Worm (Caenorhabditis elegans) whole organism, L1 larva: ENCODE results near the gene ZK1320.13.

Source experiments
- C04F5.9 ChIP-seq: sonication (generic microtip); optimal IDR thresholded peaks from 2 replicates; lab custom pipeline; 2016; ENCODE audit warnings: missing genetic modification characterization, missing compliant biosample characterization
- C16A3.4 ChIP-seq: fragments of 150-350 bp; optimal IDR thresholded peaks from 2 replicates; lab custom pipeline; 2014; ENCODE audit warnings: missing biosample characterization, missing genetic modification characterization
- F16B12.6 ChIP-seq: fragments of 150-350 bp; optimal IDR thresholded peaks from 2 replicates; lab custom pipeline; 2014; ENCODE audit warnings: missing biosample characterization, missing genetic modification characterization
- Y116A8C.19 ChIP-seq: sonication (generic microtip); optimal IDR thresholded peaks from 2 replicates; lab custom pipeline; 2016; ENCODE audit warnings: missing compliant biosample characterization, missing genetic modification characterization, borderline replicate concordance
- alr-1 ChIP-seq: fragments of 200-800 bp; sonication (Bioruptor generic); optimal IDR thresholded peaks from 2 replicates; lab custom pipeline; 2018; ENCODE audit warnings: borderline replicate concordance, mild to moderate bottlenecking, missing genetic modification characterization, missing compliant biosample characterization
- blmp-1 ChIP-seq: fragments of 150-350 bp; optimal IDR thresholded peaks from 2 replicates; lab custom pipeline; 2014; ENCODE audit warnings: missing biosample characterization, missing genetic modification characterization
- ceh-63 ChIP-seq: fragments of 200-800 bp; sonication (Bioruptor generic); optimal IDR thresholded peaks from 2 replicates; lab custom pipeline; 2018; ENCODE audit warnings: mild to moderate bottlenecking, missing genetic modification characterization, missing compliant biosample characterization
- ceh-8 ChIP-seq: fragments of 200-800 bp; sonication (Bioruptor generic); optimal IDR thresholded peaks from 2 replicates; lab custom pipeline; 2018; ENCODE audit warnings: mild to moderate bottlenecking, missing genetic modification characterization, moderate library complexity, missing compliant biosample characterization
- ceh-90 ChIP-seq: sonication (generic microtip); optimal IDR thresholded peaks from 2 replicates; lab custom pipeline; 2016; ENCODE audit warnings: missing genetic modification characterization, missing compliant biosample characterization
- dpl-1 ChIP-seq, 3 experiments: fragments of 150-350 bp in 2 of 3; sonication (generic microtip) in 1 of 3; optimal IDR thresholded peaks; 2 replicates each; lab custom pipeline; 2014 to 2017; ENCODE audit warnings: missing biosample characterization in 3 of 3, missing genetic modification characterization in 3 of 3, missing genetic modification reagents in 3 of 3
- efl-1 ChIP-seq, 4 experiments: fragments of 150-350 bp; optimal IDR thresholded peaks in 3 of 4; peaks in 1 of 4; 1 replicate in 1 of 4; 2 replicates in 3 of 4; lab custom pipeline; 2014; ENCODE audit warnings: missing biosample characterization in 2 of 4, missing genetic modification characterization in 2 of 4, missing genetic modification reagents in 2 of 4
- egl-13 ChIP-seq: sonication (generic microtip); optimal IDR thresholded peaks from 2 replicates; lab custom pipeline; 2016; ENCODE audit warnings: missing genotype, missing genetic modification reagents, missing genetic modification characterization, missing compliant biosample characterization
- egl-27 ChIP-seq, 2 experiments: fragments of 150-350 bp in 1 of 2; sonication (generic microtip); optimal IDR thresholded peaks; 3 replicates each; lab custom pipeline; 2017 to 2018; ENCODE audit warnings: missing biosample characterization in 2 of 2, missing genetic modification characterization in 2 of 2, missing genetic modification reagents in 2 of 2
- elt-3 ChIP-seq, 6 experiments: fragments of 150-350 bp in 1 of 6; sonication (generic microtip); optimal IDR thresholded peaks; 2 replicates each; lab custom pipeline; 2017 to 2018; ENCODE audit warnings: missing biosample characterization in 6 of 6, missing genetic modification characterization in 6 of 6, inconsistent platforms in 1 of 6
- ets-5 ChIP-seq: fragments of 200-800 bp; sonication (Bioruptor generic); IDR thresholded peaks from 2 replicates; pipeline ENCODE4 v1.3.6; 2022; ENCODE audit warnings: missing genetic modification characterization, missing compliant biosample characterization
- fos-1 ChIP-seq: fragments of 150-350 bp; optimal IDR thresholded peaks from 2 replicates; lab custom pipeline; 2014; ENCODE audit warnings: missing biosample characterization, missing genetic modification characterization
- grh-1 ChIP-seq: fragments of 200-800 bp; sonication (Bioruptor generic); IDR thresholded peaks from 2 replicates; pipeline ENCODE4 v1.3.6; 2022; ENCODE audit warnings: missing genetic modification reagents, missing genetic modification characterization, missing compliant biosample characterization
- isw-1 ChIP-seq: fragments of 200-800 bp; sonication (Bioruptor generic); IDR thresholded peaks from 2 replicates; pipeline ENCODE4 v1.3.6; 2022; ENCODE audit warnings: missing genetic modification characterization, missing compliant biosample characterization
- lin-14 ChIP-seq: fragments of 200-800 bp; sonication (Bioruptor generic); optimal IDR thresholded peaks from 2 replicates; lab custom pipeline; 2018; ENCODE audit warnings: mild to moderate bottlenecking, missing genetic modification characterization, moderate library complexity, missing compliant biosample characterization
- lin-35 ChIP-seq, 2 experiments: fragments of 150-350 bp; optimal IDR thresholded peaks; 2 replicates each; lab custom pipeline; 2014; ENCODE audit warnings: missing biosample characterization in 2 of 2, missing genetic modification characterization in 2 of 2, missing genetic modification reagents in 2 of 2
- lir-3 ChIP-seq: sonication (generic microtip); optimal IDR thresholded peaks from 2 replicates; lab custom pipeline; 2016; ENCODE audit warnings: mild to moderate bottlenecking, missing genetic modification characterization, moderate library complexity, missing compliant biosample characterization; ENCODE audit not compliant: poor library complexity
- lsy-2 ChIP-seq, 2 experiments: fragments of 150-350 bp; optimal IDR thresholded peaks; 2 replicates each; lab custom pipeline; 2014; ENCODE audit warnings: missing biosample characterization in 2 of 2, missing genetic modification characterization in 2 of 2
- mab-9 ChIP-seq: fragments of 200-800 bp; sonication (Bioruptor generic); IDR thresholded peaks from 2 replicates; pipeline ENCODE4 v1.3.6; 2022; ENCODE audit warnings: missing genetic modification reagents, missing genetic modification characterization, missing compliant biosample characterization
- mdl-1 ChIP-seq, 2 experiments: fragments of 150-350 bp; optimal IDR thresholded peaks; 2 replicates each; lab custom pipeline; 2014 to 2017; ENCODE audit warnings: missing biosample characterization in 2 of 2, missing genetic modification characterization in 2 of 2, inconsistent platforms in 1 of 2
- mef-2 ChIP-seq: fragments of 150-350 bp; optimal IDR thresholded peaks from 2 replicates; lab custom pipeline; 2014; ENCODE audit warnings: missing biosample characterization, missing genetic modification characterization
- mep-1 ChIP-seq: fragments of 150-350 bp; optimal IDR thresholded peaks from 2 replicates; lab custom pipeline; 2014; ENCODE audit warnings: missing biosample characterization, missing genetic modification characterization
- nhr-11 ChIP-seq: fragments of 150-350 bp; optimal IDR thresholded peaks from 2 replicates; lab custom pipeline; 2014; ENCODE audit warnings: missing biosample characterization, missing genetic modification characterization
- nhr-12 ChIP-seq: sonication (generic microtip); optimal IDR thresholded peaks from 2 replicates; lab custom pipeline; 2017; ENCODE audit warnings: missing biosample characterization, missing genetic modification characterization
- nhr-19 ChIP-seq: fragments of 200-800 bp; sonication (Bioruptor generic); conservative IDR thresholded peaks from 2 replicates; pipeline ENCODE4 v1.3.6; 2022; ENCODE audit warnings: missing genetic modification characterization, missing compliant biosample characterization
- nhr-20 ChIP-seq: sonication (generic microtip); optimal IDR thresholded peaks from 2 replicates; lab custom pipeline; 2016; ENCODE audit warnings: mild to moderate bottlenecking, missing genetic modification characterization, missing compliant biosample characterization
- nhr-237 ChIP-seq: fragments of 150-350 bp; optimal IDR thresholded peaks from 2 replicates; lab custom pipeline; 2014; ENCODE audit warnings: missing biosample characterization, missing genetic modification characterization
- nhr-28 ChIP-seq: fragments of 150-350 bp; optimal IDR thresholded peaks from 2 replicates; lab custom pipeline; 2014; ENCODE audit warnings: missing biosample characterization, missing genetic modification characterization
- nhr-47 ChIP-seq: sonication (generic microtip); optimal IDR thresholded peaks from 2 replicates; lab custom pipeline; 2016; ENCODE audit warnings: mild to moderate bottlenecking, missing genetic modification characterization, moderate library complexity, missing compliant biosample characterization
- nhr-71 ChIP-seq: sonication (generic microtip); optimal IDR thresholded peaks from 2 replicates; lab custom pipeline; 2016; ENCODE audit warnings: mild to moderate bottlenecking, missing genetic modification characterization, moderate library complexity, missing compliant biosample characterization
- nhr-76 ChIP-seq: sonication (generic microtip); optimal IDR thresholded peaks from 2 replicates; lab custom pipeline; 2017; ENCODE audit warnings: missing biosample characterization, missing genetic modification characterization
- nhr-77 ChIP-seq: fragments of 150-350 bp; optimal IDR thresholded peaks from 2 replicates; lab custom pipeline; 2014; ENCODE audit warnings: missing biosample characterization, missing genetic modification characterization
- nhr-85 ChIP-seq: sonication (generic microtip); peaks from one replicate; lab custom pipeline; 2016; ENCODE audit warnings: missing genetic modification characterization, inconsistent platforms, missing compliant biosample characterization
- nhr-90 ChIP-seq: sonication (generic microtip); optimal IDR thresholded peaks from 2 replicates; lab custom pipeline; 2016; ENCODE audit warnings: mild to moderate bottlenecking, missing genetic modification characterization, missing compliant biosample characterization; ENCODE audit not compliant: poor library complexity
- pag-3 ChIP-seq: sonication (generic microtip); optimal IDR thresholded peaks from 2 replicates; lab custom pipeline; 2017; ENCODE audit warnings: missing genetic modification characterization, mild to moderate bottlenecking, missing compliant biosample characterization, antibody characterized with exemption, borderline replicate concordance; ENCODE audit not compliant: insufficient read depth
- pax-3 ChIP-seq: fragments of 200-800 bp; sonication (Bioruptor generic); optimal IDR thresholded peaks from 2 replicates; lab custom pipeline; 2018; ENCODE audit warnings: mild to moderate bottlenecking, missing genetic modification characterization, moderate library complexity, missing compliant biosample characterization
- pqm-1 ChIP-seq: sonication (generic microtip); optimal IDR thresholded peaks from 3 replicates; lab custom pipeline; 2017; ENCODE audit warnings: missing biosample characterization, missing genetic modification characterization
- snu-23 ChIP-seq: sonication (generic microtip); optimal IDR thresholded peaks from 2 replicates; lab custom pipeline; 2016; ENCODE audit warnings: missing genetic modification characterization, missing compliant biosample characterization
- sptf-1 ChIP-seq: fragments of 150-350 bp; optimal IDR thresholded peaks from 2 replicates; lab custom pipeline; 2014; ENCODE audit warnings: missing biosample characterization, missing genetic modification characterization
- sup-37 ChIP-seq: fragments of 200-800 bp; sonication (Bioruptor generic); optimal IDR thresholded peaks from 2 replicates; lab custom pipeline; 2018; ENCODE audit warnings: mild to moderate bottlenecking, missing genetic modification characterization, missing compliant biosample characterization
- swsn-7 ChIP-seq: sonication (generic microtip); optimal IDR thresholded peaks from 2 replicates; lab custom pipeline; 2016; ENCODE audit warnings: missing genetic modification characterization, missing compliant biosample characterization
- tbx-2 ChIP-seq: sonication (generic microtip); optimal IDR thresholded peaks from 2 replicates; lab custom pipeline; 2016; ENCODE audit warnings: missing genetic modification characterization, missing compliant biosample characterization
- unc-30 ChIP-seq: sonication (generic microtip); optimal IDR thresholded peaks from 2 replicates; lab custom pipeline; 2017; ENCODE audit warnings: missing biosample characterization, missing genetic modification characterization
- ztf-11 ChIP-seq, 2 experiments: sonication (generic microtip); optimal IDR thresholded peaks; 2 replicates each; lab custom pipeline; 2016 to 2017; ENCODE audit warnings: missing genetic modification characterization in 2 of 2, missing biosample characterization in 1 of 2, missing compliant biosample characterization in 1 of 2

ZK1320.13 gene

ce11 chrII:9706207-9706606 lies 25.6 kb downstream of the ZK1320.13 start, which contains the start of gene Y53C12A.3 (continued):
- no peak for TF ChIP-seq pax-3
- TF ChIP-seq nhr-47 (tag; lab: Kevin White, UChicago), result peak; percentile 38
- peak; percentile 38 for TF ChIP-seq lin-14
- peak; percentile 47 for TF ChIP-seq nhr-20 (tag; lab: Kevin White, UChicago)
- no peak for TF ChIP-seq alr-1
- TF ChIP-seq egl-13, result no peak
- no peak for TF ChIP-seq mab-9 (GFP tag; lab: Robert Waterston, UW)
- no peak for TF ChIP-seq nhr-28 (tag; lab: Kevin White, UChicago)
- TF ChIP-seq ceh-63, result no peak
- peak; percentile 71 for TF ChIP-seq C16A3.4 (tag; lab: Kevin White, UChicago)
- no peak for TF ChIP-seq grh-1 (GFP tag; lab: Robert Waterston, UW)
- TF ChIP-seq sptf-1, result no peak
- TF ChIP-seq C04F5.9, result no peak
- no peak for TF ChIP-seq pqm-1 (tag; lab: Kevin White, UChicago)
- no peak for TF ChIP-seq pag-3 (tag; lab: Kevin White, UChicago)
- TF ChIP-seq nhr-11 (tag; lab: Kevin White, UChicago), result no peak
- no peak for TF ChIP-seq ets-5 (GFP tag; lab: Robert Waterston, UW)
- TF ChIP-seq swsn-7 (tag; lab: Kevin White, UChicago), result no peak
- no peak for TF ChIP-seq nhr-12 (tag; lab: Kevin White, UChicago)
- no peak for TF ChIP-seq lir-3
- TF ChIP-seq nhr-19 (GFP tag; lab: Robert Waterston, UW), result no peak
- TF ChIP-seq nhr-90 (tag; lab: Kevin White, UChicago), result no peak
- no peak for TF ChIP-seq mef-2
- peak; percentile 82 to 94 (median 90) for TF ChIP-seq dpl-1 (GFP tag; optimal IDR thresholded peaks at IDR 0.05; lab: Kevin White, UChicago)
- no peak for TF ChIP-seq sup-37
- no peak for TF ChIP-seq nhr-85
- TF ChIP-seq tbx-2 (tag; lab: Kevin White, UChicago), result peak; percentile 17
- no peak for TF ChIP-seq egl-27 (tag; optimal IDR thresholded peaks at IDR 0.05; lab: Kevin White, UChicago)
- no peak for TF ChIP-seq fos-1 (tag; lab: Kevin White, UChicago)
- peak; percentile 51 for TF ChIP-seq blmp-1
- no peak for TF ChIP-seq nhr-237 (tag; lab: Kevin White, UChicago)
- TF ChIP-seq nhr-77 (tag; lab: Kevin White, UChicago), result no peak
- no peak for TF ChIP-seq mdl-1 (tag; optimal IDR thresholded peaks at IDR 0.05; lab: Kevin White, UChicago)

- TF ChIP-seq egl-13 (no peak), lsy-2 (tag; optimal IDR thresholded peaks at IDR 0.05; lab: Kevin White, UChicago) (no peak), elt-3 (tag; optimal IDR thresholded peaks at IDR 0.05; lab: Kevin White, UChicago) (peak in 5 of 6 experiments; percentile 16 to 71 (median 58)), lin-35 (GFP tag; optimal IDR thresholded peaks at IDR 0.05; lab: Kevin White, UChicago) (no peak), nhr-85 (peak; percentile 51), grh-1 (GFP tag; lab: Robert Waterston, UW) (0 out of 2 replicates have a peak, but pooled peaks have one; percentile 16)
These were observed 28.3 kb downstream of the ZK1320.13 start, which contains the start of gene glt-5 for ce11 chrII:9708835-9709299. Gene glt-5, minus strand, starts transcription at chrII:9708885.

- TF ChIP-seq dpl-1 (GFP tag; optimal IDR thresholded peaks at IDR 0.05; lab: Kevin White, UChicago) (peak in 2 of 3 experiments; percentile 3 to 18), ztf-11 (tag; optimal IDR thresholded peaks at IDR 0.05; lab: Kevin White, UChicago) (no peak), ceh-8 (no peak), nhr-47 (tag; lab: Kevin White, UChicago) (no peak), F16B12.6 (tag; lab: Kevin White, UChicago) (no peak), lir-3 (no peak), Y116A8C.19 (tag; lab: Kevin White, UChicago) (no peak), nhr-76 (tag; lab: Kevin White, UChicago) (no peak), swsn-7 (tag; lab: Kevin White, UChicago) (no peak), snu-23 (GFP tag; lab: Kevin White, UChicago) (peak; percentile 8), nhr-12 (tag; lab: Kevin White, UChicago) (no peak), nhr-71 (tag; lab: Kevin White, UChicago) (peak; percentile 12), nhr-90 (tag; lab: Kevin White, UChicago) (no peak), lsy-2 (tag; optimal IDR thresholded peaks at IDR 0.05; lab: Kevin White, UChicago) (peak; percentile 14 to 18), lin-35 (GFP tag; optimal IDR thresholded peaks at IDR 0.05; lab: Kevin White, UChicago) (peak in 1 of 2 experiments; percentile 55), C04F5.9 (no peak), egl-13 (no peak), unc-30 (tag; lab: Kevin White, UChicago) (no peak), efl-1 (optimal IDR thresholded peaks at IDR 0.05; lab: Kevin White, UChicago) (peak in 1 of 2 experiments; percentile 27), efl-1 (GFP tag; optimal IDR thresholded peaks at IDR 0.05 in 1 of 2; lab: Kevin White, UChicago) (peak in 1 of 2 experiments; percentile 24), mep-1 (no peak), ceh-90 (tag; lab: Kevin White, UChicago) (no peak), isw-1 (GFP tag; lab: Robert Waterston, UW) (no peak)
- TF ChIP-seq, all 84 proteins: peak for 6
These were observed 32.5 kb downstream of the ZK1320.13 start for ce11 chrII:9713083-9713482.
